Fruit fly (Drosophila melanogaster): ENCODE results near the gene CG12420.

- TF ChIP-seq ttk (optimal IDR thresholded peaks at IDR 0.05) (no peak), h (optimal IDR thresholded peaks at IDR 0.05) (no peak), psq (optimal IDR thresholded peaks at IDR 0.05) (no peak), Sin3A (optimal IDR thresholded peaks at IDR 0.05) (no peak)
Measured at dm6 chr3R:10263972-10264536, 41.6 kb downstream of the CG12420 start, which contains the start of gene Nuak.
